Worm (Caenorhabditis elegans) whole organism, young adult: ENCODE results near the gene lgc-10.

Experiments
- B0019.2 ChIP-seq: fragments of 200-800 bp; sonication (Bioruptor generic); conservative IDR thresholded peaks from 2 replicates; pipeline ENCODE4 v1.3.6; 2022; ENCODE audit warnings: missing genetic modification reagents, missing genetic modification characterization, missing compliant biosample characterization
- F10E7.11 ChIP-seq: sonication (generic microtip); optimal IDR thresholded peaks from 2 replicates; lab custom pipeline; 2017; ENCODE audit warnings: mild to moderate bottlenecking, missing genetic modification characterization, moderate library complexity, missing compliant biosample characterization
- F33H1.4 ChIP-seq: fragments of 200-800 bp; sonication (Bioruptor generic); IDR thresholded peaks from 2 replicates; pipeline ENCODE4 v1.3.6; 2022; ENCODE audit warnings: missing genetic modification reagents, missing genetic modification characterization, missing compliant biosample characterization
- F37B4.10 ChIP-seq: fragments of 200-800 bp; sonication (Bioruptor generic); IDR thresholded peaks from 2 replicates; pipeline ENCODE4 v1.3.6; 2022; ENCODE audit warnings: missing genetic modification characterization, missing compliant biosample characterization
- F52B5.7 ChIP-seq: sonication (generic microtip); optimal IDR thresholded peaks from 2 replicates; lab custom pipeline; 2016; ENCODE audit warnings: mild to moderate bottlenecking, missing genetic modification characterization, missing compliant biosample characterization
- Y53G8AR.9 ChIP-seq: fragments of 200-800 bp; sonication (Bioruptor generic); conservative IDR thresholded peaks from 2 replicates; pipeline ENCODE4 v1.3.6; 2022; ENCODE audit warnings: missing genetic modification reagents, missing genetic modification characterization, missing compliant biosample characterization
- Y67H2A.10 ChIP-seq: fragments of 200-800 bp; sonication (Bioruptor generic); conservative IDR thresholded peaks from 2 replicates; pipeline ENCODE4 v1.3.6; 2022; ENCODE audit warnings: missing genetic modification reagents, missing genetic modification characterization, missing compliant biosample characterization
- ama-1 ChIP-seq, 3 experiments: fragments of 150-350 bp in 1 of 3; sonication (generic microtip) in 2 of 3; optimal IDR thresholded peaks; 2 replicates each; lab custom pipeline; 2014 to 2018; ENCODE audit warnings: missing biosample characterization in 2 of 3, missing genetic modification characterization in 2 of 3, missing genetic modification reagents in 2 of 3
- athp-1 ChIP-seq: sonication (generic microtip); optimal IDR thresholded peaks from 2 replicates; lab custom pipeline; 2017; ENCODE audit warnings: mild to moderate bottlenecking, missing genetic modification characterization, missing compliant biosample characterization
- attf-3 ChIP-seq: fragments of 200-800 bp; sonication (Bioruptor generic); conservative IDR thresholded peaks from 2 replicates; pipeline ENCODE4 v1.3.6; 2022; ENCODE audit warnings: missing genetic modification reagents, missing genetic modification characterization, missing compliant biosample characterization
- attf-5 ChIP-seq: fragments of 200-800 bp; sonication (Bioruptor generic); optimal IDR thresholded peaks from 2 replicates; lab custom pipeline; 2018; ENCODE audit warnings: mild to moderate bottlenecking, missing genetic modification characterization, missing compliant biosample characterization
- dpff-1 ChIP-seq: sonication (generic microtip); optimal IDR thresholded peaks from 2 replicates; lab custom pipeline; 2017; ENCODE audit warnings: mild to moderate bottlenecking, missing genetic modification characterization, missing compliant biosample characterization
- dpl-1 ChIP-seq: fragments of 150-350 bp; optimal IDR thresholded peaks from 2 replicates; lab custom pipeline; 2014; ENCODE audit warnings: missing biosample characterization, missing genetic modification reagents, missing genetic modification characterization
- efl-1 ChIP-seq: fragments of 150-350 bp; optimal IDR thresholded peaks from 2 replicates; lab custom pipeline; 2014; ENCODE audit warnings: missing biosample characterization, missing genetic modification reagents, missing genetic modification characterization
- ets-4 ChIP-seq: fragments of 200-800 bp; sonication (Bioruptor generic); optimal IDR thresholded peaks from 2 replicates; lab custom pipeline; 2018; ENCODE audit warnings: mild to moderate bottlenecking, missing genetic modification characterization, missing compliant biosample characterization
- hmg-1.2 ChIP-seq: fragments of 200-800 bp; sonication (Bioruptor generic); IDR thresholded peaks from 2 replicates; pipeline ENCODE4 v1.3.6; 2022; ENCODE audit warnings: missing genetic modification reagents, missing genetic modification characterization, missing compliant biosample characterization
- lin-35 ChIP-seq, 3 experiments: fragments of 150-350 bp in 2 of 3; sonication (generic microtip) in 1 of 3; optimal IDR thresholded peaks; 2 replicates each; lab custom pipeline; 2014 to 2018; ENCODE audit warnings: missing biosample characterization in 3 of 3, missing genetic modification characterization in 3 of 3, missing genetic modification reagents in 3 of 3
- madf-8 ChIP-seq: fragments of 200-800 bp; sonication (Bioruptor generic); conservative IDR thresholded peaks from 2 replicates; pipeline ENCODE4 v1.3.6; 2022; ENCODE audit warnings: missing genetic modification reagents, missing genetic modification characterization, missing compliant biosample characterization
- mes-4 ChIP-seq: sonication (generic microtip); optimal IDR thresholded peaks from 2 replicates; lab custom pipeline; 2016; ENCODE audit warnings: missing genotype, missing genetic modification characterization, missing compliant biosample characterization
- nhr-27 ChIP-seq: fragments of 200-800 bp; sonication (Bioruptor generic); optimal IDR thresholded peaks from 2 replicates; lab custom pipeline; 2018; ENCODE audit warnings: mild to moderate bottlenecking, missing genetic modification characterization, moderate library complexity, missing compliant biosample characterization
- rec-8 ChIP-seq, 2 experiments: sonication (generic microtip); optimal IDR thresholded peaks; 2 replicates each; lab custom pipeline; 2016; ENCODE audit warnings: mild to moderate bottlenecking in 2 of 2, missing genetic modification characterization in 2 of 2, missing genetic modification reagents in 2 of 2, missing genotype in 2 of 2, missing biosample characterization in 1 of 2, missing compliant biosample characterization in 1 of 2, moderate library complexity in 1 of 2
- repo-1 ChIP-seq: sonication (generic microtip); optimal IDR thresholded peaks from 2 replicates; lab custom pipeline; 2017; ENCODE audit warnings: mild to moderate bottlenecking, missing genetic modification characterization, missing compliant biosample characterization
- rpc-1 ChIP-seq, 2 experiments: fragments of 150-350 bp in 1 of 2; sonication (generic microtip) in 1 of 2; optimal IDR thresholded peaks; 2 replicates each; lab custom pipeline; 2014 to 2018; ENCODE audit warnings: missing biosample characterization in 1 of 2, missing genetic modification characterization in 1 of 2, missing genetic modification reagents in 1 of 2, missing genotype in 1 of 2
- snpc-1.1 ChIP-seq: sonication (generic microtip); optimal IDR thresholded peaks from 2 replicates; lab custom pipeline; 2017; ENCODE audit warnings: missing genetic modification characterization, mild to moderate bottlenecking, missing compliant biosample characterization, antibody characterized with exemption, moderate library complexity, missing genotype, missing genetic modification reagents; ENCODE audit not compliant: insufficient read depth
- snpc-1.3 ChIP-seq: sonication (generic microtip); optimal IDR thresholded peaks from 2 replicates; lab custom pipeline; 2017; ENCODE audit warnings: missing genetic modification characterization, mild to moderate bottlenecking, missing compliant biosample characterization, antibody characterized with exemption, moderate library complexity, missing genotype, missing genetic modification reagents; ENCODE audit not compliant: insufficient read depth
- snpc-3.4 ChIP-seq: sonication (generic microtip); optimal IDR thresholded peaks from 2 replicates; lab custom pipeline; 2017; ENCODE audit warnings: missing genetic modification characterization, mild to moderate bottlenecking, missing compliant biosample characterization, antibody characterized with exemption, moderate library complexity, missing genotype, missing genetic modification reagents
- snpc-4 ChIP-seq, 5 experiments: fragments of 150-350 bp in 1 of 5; sonication (generic microtip) in 4 of 5; optimal IDR thresholded peaks; 2 replicates each; lab custom pipeline; 2014 to 2018; ENCODE audit warnings: missing genetic modification characterization in 5 of 5, missing biosample characterization in 3 of 5, antibody characterized with exemption in 2 of 5, mild to moderate bottlenecking in 2 of 5, missing compliant biosample characterization in 2 of 5, missing genotype in 2 of 5, moderate library complexity in 2 of 5, missing genetic modification reagents in 1 of 5
- somi-1 ChIP-seq: fragments of 200-800 bp; sonication (Bioruptor generic); optimal IDR thresholded peaks from 2 replicates; lab custom pipeline; 2018; ENCODE audit warnings: mild to moderate bottlenecking, missing genetic modification characterization, missing compliant biosample characterization
- tbp1 ChIP-seq: fragments of 200-800 bp; sonication (Bioruptor generic); optimal IDR thresholded peaks from 2 replicates; lab custom pipeline; 2018; ENCODE audit warnings: mild to moderate bottlenecking, missing genetic modification characterization, missing compliant biosample characterization
- xnd-1 ChIP-seq: sonication (generic microtip); optimal IDR thresholded peaks from 2 replicates; lab custom pipeline; 2016; ENCODE audit warnings: missing genotype, missing genetic modification reagents, missing genetic modification characterization, missing compliant biosample characterization
- zfh-2 ChIP-seq: fragments of 200-800 bp; sonication (Bioruptor generic); conservative IDR thresholded peaks from 2 replicates; pipeline ENCODE4 v1.3.6; 2022; ENCODE audit warnings: missing genetic modification reagents, missing genetic modification characterization, missing compliant biosample characterization
- ztf-18 ChIP-seq: sonication (generic microtip); optimal IDR thresholded peaks from 2 replicates; lab custom pipeline; 2016; ENCODE audit warnings: missing genotype, mild to moderate bottlenecking, missing genetic modification characterization, missing compliant biosample characterization
- ztf-22 ChIP-seq: fragments of 200-800 bp; sonication (Bioruptor generic); optimal IDR thresholded peaks from 2 replicates; lab custom pipeline; 2018; ENCODE audit warnings: mild to moderate bottlenecking, missing genetic modification characterization, moderate library complexity, missing compliant biosample characterization
- ztf-25 ChIP-seq: fragments of 200-800 bp; sonication (Bioruptor generic); IDR thresholded peaks from 2 replicates; pipeline ENCODE4 v1.3.6; 2022; ENCODE audit warnings: missing genetic modification reagents, missing genetic modification characterization, missing compliant biosample characterization

The lgc-10 gene

ce11 chrIV:6416553-6416952 lies 40.8 kb downstream of the lgc-10 start, which contains the start of gene Y73B6BL.22 (continued):
- TF ChIP-seq Y53G8AR.9 (GFP tag; lab: Robert Waterston, UW) (no peak), madf-8 (GFP tag; lab: Robert Waterston, UW) (no peak), snpc-1.1 (tag; lab: Kevin White, UChicago) (no peak), rpc-1 (optimal IDR thresholded peaks at IDR 0.05; lab: Kevin White, UChicago) (no peak), rpc-1 (tag; optimal IDR thresholded peaks at IDR 0.05; lab: Kevin White, UChicago) (no peak), efl-1 (GFP tag; lab: Kevin White, UChicago) (no peak), Y67H2A.10 (GFP tag; lab: Robert Waterston, UW) (no peak)

- TF ChIP-seq athp-1 (no peak), F33H1.4 (peak; percentile 34; the same call in 1 of the 2 replicates), snpc-4 (GFP tag; optimal IDR thresholded peaks at IDR 0.05; lab: Kevin White, UChicago) (no peak), snpc-4 (tag; optimal IDR thresholded peaks at IDR 0.05; lab: Kevin White, UChicago) (peak in 3 of 4 experiments; percentile 60 to 71 (median 62)), zfh-2 (GFP tag; lab: Robert Waterston, UW) (no peak), snpc-1.3 (tag; lab: Kevin White, UChicago) (no peak), somi-1 (GFP tag; lab: Kevin White, UChicago) (no peak), attf-3 (GFP tag; lab: Robert Waterston, UW) (peak; percentile 97), hmg-1.2 (GFP tag; lab: Robert Waterston, UW) (no peak), nhr-27 (no peak), ama-1 (optimal IDR thresholded peaks at IDR 0.05; lab: Kevin White, UChicago) (no peak), ama-1 (GFP tag; optimal IDR thresholded peaks at IDR 0.05; lab: Kevin White, UChicago) (no peak), attf-5 (GFP tag; lab: Kevin White, UChicago) (no peak), tbp1 (GFP tag; lab: Kevin White, UChicago) (peak; percentile 12), madf-8 (GFP tag; lab: Robert Waterston, UW) (no peak), ets-4 (GFP tag; lab: Kevin White, UChicago) (no peak), B0019.2 (GFP tag; lab: Robert Waterston, UW) (no peak), snpc-3.4 (no peak), ztf-18 (no peak), efl-1 (GFP tag; lab: Kevin White, UChicago) (peak; percentile 75), F10E7.11 (tag; lab: Kevin White, UChicago) (no peak), F52B5.7 (tag; lab: Kevin White, UChicago) (no peak), ztf-25 (GFP tag; lab: Robert Waterston, UW) (no peak), xnd-1 (no peak), dpff-1 (tag; lab: Kevin White, UChicago) (no peak), ztf-22 (GFP tag; lab: Kevin White, UChicago) (no peak), repo-1 (tag; lab: Kevin White, UChicago) (no peak), F37B4.10 (GFP tag; lab: Robert Waterston, UW) (no peak), dpl-1 (peak; percentile 72), Y67H2A.10 (GFP tag; lab: Robert Waterston, UW) (no peak), mes-4 (no peak), lin-35 (GFP tag; optimal IDR thresholded peaks at IDR 0.05; lab: Kevin White, UChicago) (peak in 1 of 3 experiments; percentile 79), rec-8 (tag; optimal IDR thresholded peaks at IDR 0.05; lab: Kevin White, UChicago) (no peak)
These were observed 42.2 kb downstream of the lgc-10 start, which contains the start of gene exos-2 for ce11 chrIV:6415149-6415548. TSS of gene exos-2 (plus strand) at chrIV:6415478.
